Fruit fly (Drosophila melanogaster): ENCODE measurements around the gene Tlk.

The Tlk gene

DNA sequence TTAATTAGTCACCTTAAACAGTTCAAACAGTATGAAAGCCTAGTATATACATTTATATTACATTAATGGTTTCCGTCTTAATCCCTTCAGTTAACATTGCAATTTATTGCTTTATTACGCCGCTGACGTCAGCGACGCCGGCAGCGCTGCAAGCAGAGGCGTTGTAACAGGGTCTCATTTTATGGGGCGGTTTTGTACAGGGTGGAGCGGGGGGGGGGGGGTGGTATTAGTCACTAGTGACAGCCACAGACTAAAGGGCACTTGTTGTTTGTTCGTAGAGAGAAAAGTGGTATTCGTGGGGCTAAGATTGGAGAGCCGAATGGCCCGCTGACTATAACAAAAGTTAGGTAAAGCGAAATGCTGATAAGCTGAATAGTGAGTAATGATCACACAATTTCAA lies 44.3 kb upstream of the Tlk start:
- peak; percentile 5 for TF ChIP-seq EcR (GFP tag; optimal IDR thresholded peaks at IDR 0.05)
- no peak for TF ChIP-seq CG8159 (tag; optimal IDR thresholded peaks at IDR 0.05)
- TF ChIP-seq CG13204 (GFP tag; optimal IDR thresholded peaks at IDR 0.05): peak; percentile 10
- TF ChIP-seq CG9948 (tag; optimal IDR thresholded peaks at IDR 0.05): no peak
- TF ChIP-seq CG32121 (GFP tag; IDR thresholded peaks at IDR 0.05): no peak
- no peak for TF ChIP-seq fd96Ca (GFP tag; IDR thresholded peaks at IDR 0.05)
- TF ChIP-seq D1 (tag; optimal IDR thresholded peaks at IDR 0.05): no peak
- TF ChIP-seq CG4496 (GFP tag; IDR thresholded peaks at IDR 0.05): 0 out of 3 replicates have a peak, but pooled peaks have one; percentile 9

DNA sequence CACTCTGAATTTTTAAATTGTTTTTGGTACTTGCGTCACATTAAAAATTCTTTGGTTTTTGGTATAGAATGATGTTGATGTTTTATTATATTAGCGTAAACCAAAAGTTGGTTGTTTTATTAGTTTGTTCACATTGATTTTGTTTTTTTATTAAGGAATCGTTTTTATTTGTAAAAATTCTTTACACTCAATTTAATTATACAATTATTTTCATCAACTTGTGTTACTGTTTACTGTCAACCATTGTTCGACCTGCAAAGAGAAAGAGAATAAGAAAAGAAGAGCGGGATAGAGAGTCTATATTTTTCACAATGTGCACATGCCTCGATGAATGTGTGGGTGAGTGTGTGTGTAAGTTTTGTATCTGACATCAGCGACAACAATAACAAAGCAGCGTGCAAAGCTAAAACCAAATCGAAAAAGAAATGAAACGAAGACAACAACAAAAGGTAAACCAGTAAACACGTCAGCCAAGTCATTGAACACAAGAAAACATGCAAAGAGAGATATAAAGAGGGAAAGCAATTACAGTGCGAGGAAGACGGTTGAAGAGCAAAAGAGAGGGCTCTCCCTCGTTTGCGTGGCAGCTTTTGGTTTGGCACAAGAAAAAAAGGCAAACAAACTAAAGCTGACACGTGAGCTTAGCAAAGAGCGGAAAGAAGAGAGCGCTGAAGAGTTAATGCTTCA lies 43.2 kb upstream of the Tlk start:
- peak; percentile 26 for TF ChIP-seq Pif1A (GFP tag; optimal IDR thresholded peaks at IDR 0.05)
- TF ChIP-seq CG14655 (GFP tag; optimal IDR thresholded peaks at IDR 0.05): peak; percentile 31
- no peak for TF ChIP-seq rn (GFP tag; IDR thresholded peaks at IDR 0.05)
- peak; percentile 60 for TF ChIP-seq CG12605 (GFP tag; IDR thresholded peaks at IDR 0.05)
- TF ChIP-seq CG15710 (tag; optimal IDR thresholded peaks at IDR 0.05): peak; percentile 49
- TF ChIP-seq fd96Ca (GFP tag; IDR thresholded peaks at IDR 0.05): 0 out of 3 replicates have a peak, but pooled peaks have one; percentile 25
- peak; percentile 71; the same call in 2 of the 3 replicates for TF ChIP-seq CG4496 (GFP tag; IDR thresholded peaks at IDR 0.05)
- TF ChIP-seq Pif1B (GFP tag; optimal IDR thresholded peaks at IDR 0.05): peak; percentile 61
- peak; percentile 94 for TF ChIP-seq EcR (GFP tag; optimal IDR thresholded peaks at IDR 0.05)
- peak; percentile 78 for TF ChIP-seq gl (tag; optimal IDR thresholded peaks at IDR 0.05)
- peak; percentile 46; the same call in 1 of the 2 replicates for TF ChIP-seq Ets98B (GFP tag; IDR thresholded peaks at IDR 0.05)
- TF ChIP-seq D1 (tag; optimal IDR thresholded peaks at IDR 0.05): no peak
- TF ChIP-seq CG13204 (GFP tag; optimal IDR thresholded peaks at IDR 0.05): peak; percentile 3
- peak; percentile 43; the same call in 1 of the 2 replicates for TF ChIP-seq CG32121 (GFP tag; IDR thresholded peaks at IDR 0.05)
- no peak for TF ChIP-seq CG10348 (GFP tag; IDR thresholded peaks at IDR 0.05)
- TF ChIP-seq CG8301 (tag; optimal IDR thresholded peaks at IDR 0.05): peak; percentile 23
- peak; percentile 34 for TF ChIP-seq CG8159 (tag; optimal IDR thresholded peaks at IDR 0.05)
- TF ChIP-seq Snoo (tag; optimal IDR thresholded peaks at IDR 0.05): no peak
- peak; percentile 7 for TF ChIP-seq CG17806 (tag; optimal IDR thresholded peaks at IDR 0.05)
- TF ChIP-seq CG34367 (tag; optimal IDR thresholded peaks at IDR 0.05): peak; percentile 27
- no peak for TF ChIP-seq CG9948 (tag; optimal IDR thresholded peaks at IDR 0.05)

DNA sequence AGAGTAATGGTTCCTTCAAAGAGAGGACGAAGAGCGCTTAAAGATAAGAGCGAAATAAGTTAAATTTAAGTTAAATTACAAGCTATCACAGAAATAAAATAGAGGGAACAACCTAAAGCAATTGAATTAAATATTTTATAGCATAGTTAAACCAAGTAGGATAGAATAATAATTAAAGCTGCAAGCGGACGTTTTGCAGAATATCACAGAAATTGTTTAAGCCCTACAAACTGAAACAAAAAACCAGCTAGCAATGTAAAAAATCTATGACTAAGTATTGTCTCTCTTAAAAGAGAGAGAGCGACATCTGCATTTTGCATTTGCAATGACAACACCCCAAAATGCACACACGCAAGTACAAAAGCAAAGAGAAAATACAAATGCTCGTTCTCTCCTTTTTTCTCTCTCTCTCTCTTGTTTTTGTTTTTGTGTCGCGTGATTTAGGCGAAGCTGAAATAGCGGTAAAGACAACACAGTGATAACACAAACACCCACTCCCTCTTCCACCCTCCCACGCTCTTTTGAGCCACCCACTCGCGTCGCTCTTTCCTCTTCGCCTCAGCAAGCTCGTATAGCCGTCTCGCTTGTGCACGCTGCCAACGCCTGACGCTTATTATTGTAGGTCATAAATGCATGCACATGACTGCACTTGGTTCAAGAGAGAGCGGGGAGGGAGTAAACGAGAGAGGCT lies 42.5 kb upstream of the Tlk start:
- TF ChIP-seq EcR (GFP tag; optimal IDR thresholded peaks at IDR 0.05) (peak; percentile 88), CG8301 (tag; optimal IDR thresholded peaks at IDR 0.05) (no peak), CG13204 (GFP tag; optimal IDR thresholded peaks at IDR 0.05) (peak; percentile 45), D1 (tag; optimal IDR thresholded peaks at IDR 0.05) (no peak), gl (tag; optimal IDR thresholded peaks at IDR 0.05) (peak; percentile 74), Pif1B (GFP tag; optimal IDR thresholded peaks at IDR 0.05) (no peak), CG12605 (GFP tag; IDR thresholded peaks at IDR 0.05) (peak; percentile 44), CG32121 (GFP tag; IDR thresholded peaks at IDR 0.05) (peak; percentile 50), Ets98B (GFP tag; IDR thresholded peaks at IDR 0.05) (peak; percentile 66; the same call in 1 of the 2 replicates), fd96Ca (GFP tag; IDR thresholded peaks at IDR 0.05) (peak; percentile 71; the same call in 2 of the 3 replicates), rn (GFP tag; IDR thresholded peaks at IDR 0.05) (no peak), CG14655 (GFP tag; optimal IDR thresholded peaks at IDR 0.05) (no peak), Snoo (tag; optimal IDR thresholded peaks at IDR 0.05) (no peak)

DNA sequence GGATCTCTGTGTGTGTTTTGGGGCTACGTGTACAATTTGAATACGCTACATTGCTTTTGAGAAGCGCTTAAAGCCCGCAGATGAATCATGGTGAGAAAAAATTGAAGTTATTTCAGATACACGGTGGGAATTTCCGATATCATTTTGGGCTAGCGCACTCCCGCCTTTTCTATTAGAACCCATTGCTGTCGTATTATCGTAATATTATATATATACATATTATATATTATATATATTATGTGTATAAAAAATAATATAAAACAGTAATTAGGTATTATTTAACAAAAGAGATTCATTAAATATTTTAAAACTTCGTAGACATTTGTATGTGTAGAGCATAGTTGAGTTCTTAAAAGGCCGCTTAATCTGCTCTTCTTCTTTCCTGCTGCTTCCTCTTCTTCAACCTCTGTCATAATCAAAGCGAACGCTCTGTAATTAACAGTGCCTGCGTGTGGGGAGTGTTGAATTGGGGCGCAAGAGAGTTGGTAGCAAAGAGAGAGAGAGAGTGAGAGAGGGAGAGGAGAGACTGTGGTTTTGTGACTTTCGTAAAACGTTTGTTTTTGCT lies 41.9 kb upstream of the Tlk start:
- TF ChIP-seq Pif1A (GFP tag; optimal IDR thresholded peaks at IDR 0.05) (peak; percentile 34), CG8301 (tag; optimal IDR thresholded peaks at IDR 0.05) (peak; percentile 82), CG9948 (tag; optimal IDR thresholded peaks at IDR 0.05) (peak; percentile 94), CG34367 (tag; optimal IDR thresholded peaks at IDR 0.05) (peak; percentile 76), Ets98B (GFP tag; IDR thresholded peaks at IDR 0.05) (no peak; the same call in none of the 2 replicates), CG14655 (GFP tag; optimal IDR thresholded peaks at IDR 0.05) (peak; percentile 96), gl (tag; optimal IDR thresholded peaks at IDR 0.05) (no peak), CG32121 (GFP tag; IDR thresholded peaks at IDR 0.05) (peak; percentile 61; the same call in 1 of the 2 replicates), CG8159 (tag; optimal IDR thresholded peaks at IDR 0.05) (peak; percentile 95), CG17806 (tag; optimal IDR thresholded peaks at IDR 0.05) (peak; percentile 86), CG4496 (GFP tag; IDR thresholded peaks at IDR 0.05) (peak; percentile 57; the same call in 2 of the 3 replicates), Snoo (tag; optimal IDR thresholded peaks at IDR 0.05) (peak; percentile 90), D1 (tag; optimal IDR thresholded peaks at IDR 0.05) (peak; percentile 81), CG13204 (GFP tag; optimal IDR thresholded peaks at IDR 0.05) (peak; percentile 20), CG15710 (tag; optimal IDR thresholded peaks at IDR 0.05) (peak; percentile 93), CG10348 (GFP tag; IDR thresholded peaks at IDR 0.05) (peak; percentile 71; the same call in 1 of the 2 replicates), fd96Ca (GFP tag; IDR thresholded peaks at IDR 0.05) (peak; percentile 82), EcR (GFP tag; optimal IDR thresholded peaks at IDR 0.05) (no peak), CG12605 (GFP tag; IDR thresholded peaks at IDR 0.05) (peak; percentile 50), Pif1B (GFP tag; optimal IDR thresholded peaks at IDR 0.05) (peak; percentile 71), rn (GFP tag; IDR thresholded peaks at IDR 0.05) (no peak)

Data from whole organism, pupa.